Worm (Caenorhabditis elegans) whole organism, L3 larva: Measurements from ENCODE around the gene clec-80.

ENCODE experiments used
- egl-5 ChIP-seq: fragments of 150-350 bp; optimal IDR thresholded peaks from 2 replicates; lab custom pipeline; 2017; ENCODE audit warnings: missing biosample characterization, missing genetic modification reagents, missing genetic modification characterization, inconsistent platforms
- lsy-12 ChIP-seq: sonication (generic microtip); optimal IDR thresholded peaks from 2 replicates; lab custom pipeline; 2016; ENCODE audit warnings: mild to moderate bottlenecking, missing genetic modification characterization, missing compliant biosample characterization
- nfya-1 ChIP-seq: sonication (generic microtip); optimal IDR thresholded peaks from 2 replicates; lab custom pipeline; 2017; ENCODE audit warnings: missing genetic modification characterization, mild to moderate bottlenecking, missing compliant biosample characterization, antibody characterized with exemption, moderate library complexity; ENCODE audit not compliant: insufficient read depth
- nhr-28 ChIP-seq: fragments of 150-350 bp; optimal IDR thresholded peaks from 2 replicates; lab custom pipeline; 2014; ENCODE audit warnings: missing biosample characterization, missing genetic modification characterization
- pqm-1 ChIP-seq: fragments of 150-350 bp; optimal IDR thresholded peaks from 2 replicates; lab custom pipeline; 2017; ENCODE audit warnings: missing biosample characterization, missing genetic modification characterization, inconsistent platforms
- ztf-11 ChIP-seq: fragments of 150-350 bp; optimal IDR thresholded peaks from 2 replicates; lab custom pipeline; 2014; ENCODE audit warnings: missing biosample characterization, missing genetic modification characterization

- no peak for TF ChIP-seq nhr-28
- no peak for TF ChIP-seq nfya-1 (tag; lab: Kevin White, UChicago)
- no peak for TF ChIP-seq lsy-12 (tag; lab: Kevin White, UChicago)
- TF ChIP-seq ztf-11, result no peak
- no peak for TF ChIP-seq pqm-1 (tag; lab: Kevin White, UChicago)
- TF ChIP-seq egl-5 (tag; lab: Kevin White, UChicago), result no peak
Observed at ce11 chrIV:2799890-2800289, 23.7 kb upstream of the clec-80 start.
